Fruit fly (Drosophila melanogaster) whole organism, embryonic: ENCODE measurements around the gene Mst98Ca.

Experiments
- CG10431 ChIP-seq: fragments of 200-800 bp; sonication (Bioruptor generic); optimal IDR thresholded peaks from 3 replicates; lab custom pipeline; 2018; ENCODE audit warnings: missing biosample characterization, mild to moderate bottlenecking, missing genetic modification characterization
- CG10979 ChIP-seq: fragments of 200-800 bp; sonication (Bioruptor generic); optimal IDR thresholded peaks from 2 replicates; lab custom pipeline; 2018; ENCODE audit warnings: missing biosample characterization, mild to moderate bottlenecking, missing genetic modification characterization, moderate library complexity
- CG13287 ChIP-seq: fragments of 200-800 bp; sonication (Bioruptor generic); IDR thresholded peaks from 2 replicates; pipeline ENCODE4 v1.3.6; 2022; ENCODE audit warnings: missing biosample characterization, missing genetic modification characterization; ENCODE audit not compliant: partially characterized antibody
- CG13894 ChIP-seq: fragments of 200-800 bp; sonication (Bioruptor generic); optimal IDR thresholded peaks from 3 replicates; lab custom pipeline; 2018; ENCODE audit warnings: missing biosample characterization, mild to moderate bottlenecking, missing genetic modification characterization, moderate library complexity
- CG15011 ChIP-seq: fragments of 200-800 bp; sonication (Bioruptor generic); optimal IDR thresholded peaks from 3 replicates; lab custom pipeline; 2018; ENCODE audit warnings: missing biosample characterization, mild to moderate bottlenecking, missing genetic modification characterization
- CG1602 ChIP-seq: fragments of 200-800 bp; sonication (Bioruptor generic); optimal IDR thresholded peaks from 3 replicates; lab custom pipeline; 2016; ENCODE audit warnings: missing biosample characterization, missing genetic modification characterization
- CG1647 ChIP-seq: fragments of 200-800 bp; sonication (Bioruptor generic); optimal IDR thresholded peaks from 3 replicates; lab custom pipeline; 2016; ENCODE audit warnings: missing biosample characterization, missing genetic modification characterization
- CG16815 ChIP-seq: fragments of 200-800 bp; sonication (Bioruptor generic); optimal IDR thresholded peaks from 3 replicates; lab custom pipeline; 2017; ENCODE audit warnings: missing biosample characterization, mild to moderate bottlenecking, missing genetic modification characterization
- CG17328 ChIP-seq: fragments of 200-800 bp; sonication (Bioruptor generic); IDR thresholded peaks from 2 replicates; pipeline ENCODE4 v1.3.6; 2022; ENCODE audit warnings: missing biosample characterization, missing genetic modification characterization
- CG18476 ChIP-seq: fragments of 200-800 bp; sonication (Bioruptor generic); optimal IDR thresholded peaks from 2 replicates; lab custom pipeline; 2016; ENCODE audit warnings: missing biosample characterization, mild to moderate bottlenecking, missing genetic modification characterization
- CG18764 ChIP-seq: fragments of 200-800 bp; sonication (Bioruptor generic); optimal IDR thresholded peaks from 3 replicates; lab custom pipeline; 2016; ENCODE audit warnings: missing biosample characterization, missing genetic modification characterization
- CG32772 ChIP-seq: fragments of 200-800 bp; sonication (Bioruptor generic); IDR thresholded peaks from 2 replicates; pipeline ENCODE4 v1.3.6; 2022; ENCODE audit warnings: missing biosample characterization, missing genetic modification characterization
- CG4282 ChIP-seq: fragments of 200-800 bp; sonication (Bioruptor generic); optimal IDR thresholded peaks from 2 replicates; lab custom pipeline; 2016; ENCODE audit warnings: missing biosample characterization, missing genetic modification characterization
- CG5180 ChIP-seq: fragments of 200-800 bp; sonication (Bioruptor generic); optimal IDR thresholded peaks from 3 replicates; lab custom pipeline; 2017; ENCODE audit warnings: missing biosample characterization, missing genetic modification characterization, mild to moderate bottlenecking, moderate library complexity, missing genetic modification reagents
- CG6765 ChIP-seq: fragments of 200-800 bp; sonication (Bioruptor generic); optimal IDR thresholded peaks from 3 replicates; lab custom pipeline; 2017; ENCODE audit warnings: missing biosample characterization, mild to moderate bottlenecking, missing genetic modification characterization
- Chrac-16 ChIP-seq: fragments of 200-800 bp; sonication (Bioruptor generic); optimal IDR thresholded peaks from 3 replicates; lab custom pipeline; 2016; ENCODE audit warnings: missing biosample characterization, missing genetic modification characterization
- CkIIα-i1 ChIP-seq: fragments of 200-800 bp; sonication (Bioruptor generic); IDR thresholded peaks from 2 replicates; pipeline ENCODE4 v1.3.6; 2022; ENCODE audit warnings: missing biosample characterization, missing genetic modification characterization
- D ChIP-seq, 2 experiments: fragments of 200-800 bp in 1 of 2; fragments of >200 bp in 1 of 2; sonication (Bioruptor generic) in 1 of 2; optimal IDR thresholded peaks; 2 replicates in 1 of 2; 3 replicates in 1 of 2; lab custom pipeline; 2017; ENCODE audit warnings: mild to moderate bottlenecking in 1 of 2, missing biosample characterization in 1 of 2, missing genetic modification characterization in 1 of 2, missing genetic modification reagents in 1 of 2
- Dfd ChIP-seq, 2 experiments: fragments of >200 bp; optimal IDR thresholded peaks; 2 replicates each; lab custom pipeline; 2017; ENCODE audit warnings: missing biosample characterization in 2 of 2, missing genetic modification characterization in 2 of 2
- GATAe ChIP-seq: fragments of 200-800 bp; sonication (Bioruptor generic); conservative IDR thresholded peaks from 2 replicates; pipeline ENCODE4 v1.3.6; 2022; ENCODE audit warnings: missing biosample characterization, missing genetic modification characterization
- HHEX ChIP-seq: fragments of 200-800 bp; sonication (Bioruptor generic); optimal IDR thresholded peaks from 3 replicates; lab custom pipeline; 2017; ENCODE audit warnings: missing biosample characterization, mild to moderate bottlenecking, missing genetic modification characterization, missing genetic modification reagents
- Hmr ChIP-seq: fragments of 200-800 bp; sonication (Bioruptor generic); optimal IDR thresholded peaks from 3 replicates; lab custom pipeline; 2017; ENCODE audit warnings: mild to moderate bottlenecking, missing biosample characterization, missing genetic modification reagents, missing genetic modification characterization
- Hmx ChIP-seq: fragments of 200-800 bp; sonication (Bioruptor generic); optimal IDR thresholded peaks from 2 replicates; lab custom pipeline; 2016; ENCODE audit warnings: missing biosample characterization, missing genetic modification characterization
- MBD-R2 ChIP-seq: fragments of 200-800 bp; sonication (Bioruptor generic); IDR thresholded peaks from 2 replicates; pipeline ENCODE4 v1.3.6; 2022; ENCODE audit warnings: missing biosample characterization, missing genetic modification characterization
- Med ChIP-seq: fragments of 200-800 bp; sonication (Bioruptor generic); peaks from one replicate; lab custom pipeline; 2016; ENCODE audit warnings: missing biosample characterization, missing genetic modification characterization, mild to moderate bottlenecking, inconsistent platforms, moderate library complexity
- Nf-YC ChIP-seq: fragments of 200-800 bp; optimal IDR thresholded peaks from 3 replicates; lab custom pipeline; 2019; ENCODE audit warnings: missing biosample characterization, mild to moderate bottlenecking, missing genetic modification characterization, moderate library complexity
- Sry-δ ChIP-seq: fragments of 200-800 bp; sonication (Bioruptor generic); optimal IDR thresholded peaks from 2 replicates; lab custom pipeline; 2016; ENCODE audit warnings: missing biosample characterization, missing genetic modification characterization
- Stat92E ChIP-seq, 3 experiments: fragments of >200 bp in 2 of 3; fragments of 200-800 bp in 1 of 3; sonication (Bioruptor generic) in 1 of 3; optimal IDR thresholded peaks; 2 replicates each; lab custom pipeline; 2017 to 2019; ENCODE audit warnings: missing biosample characterization in 3 of 3, missing genetic modification characterization in 3 of 3, mild to moderate bottlenecking in 1 of 3, moderate library complexity in 1 of 3
- Trl ChIP-seq, 3 experiments: fragments of >200 bp in 2 of 3; fragments of 200-800 bp in 1 of 3; sonication (Bioruptor generic) in 1 of 3; optimal IDR thresholded peaks; 2 replicates in 1 of 3; 3 replicates in 2 of 3; lab custom pipeline; 2016 to 2017; ENCODE audit warnings: missing biosample characterization in 1 of 3, missing genetic modification characterization in 1 of 3
- ara ChIP-seq: fragments of 200-800 bp; sonication (Bioruptor generic); IDR thresholded peaks from 2 replicates; pipeline ENCODE4 v1.3.6; 2022; ENCODE audit warnings: missing biosample characterization, missing genetic modification characterization
- bbx ChIP-seq: fragments of 200-800 bp; sonication (Bioruptor generic); IDR thresholded peaks from 2 replicates; pipeline ENCODE4 v1.3.6; 2022; ENCODE audit warnings: missing biosample characterization, missing genetic modification characterization; ENCODE audit not compliant: partially characterized antibody
- crc ChIP-seq: fragments of 200-800 bp; sonication (Bioruptor generic); optimal IDR thresholded peaks from 2 replicates; lab custom pipeline; 2016; ENCODE audit warnings: missing biosample characterization, missing genetic modification characterization
- crp ChIP-seq, 2 experiments: fragments of 200-800 bp; sonication (Bioruptor generic); optimal IDR thresholded peaks; 2 replicates in 1 of 2; 3 replicates in 1 of 2; lab custom pipeline; 2017; ENCODE audit warnings: missing biosample characterization in 2 of 2, missing genetic modification characterization in 2 of 2, mild to moderate bottlenecking in 1 of 2, moderate library complexity in 1 of 2
- cwo ChIP-seq: fragments of 200-800 bp; sonication (Bioruptor generic); optimal IDR thresholded peaks from 3 replicates; lab custom pipeline; 2017; ENCODE audit warnings: missing biosample characterization, missing genetic modification characterization, mild to moderate bottlenecking, moderate library complexity, missing genetic modification reagents
- gcm2 ChIP-seq: fragments of 200-800 bp; sonication (Bioruptor generic); optimal IDR thresholded peaks from 2 replicates; lab custom pipeline; 2016; ENCODE audit warnings: missing biosample characterization, missing genetic modification characterization
- jigr1 ChIP-seq: fragments of 200-800 bp; sonication (Bioruptor generic); IDR thresholded peaks from 3 replicates; pipeline ENCODE4 v1.3.6; 2022; ENCODE audit warnings: missing biosample characterization, missing genetic modification characterization
- klu ChIP-seq: fragments of 200-800 bp; sonication (Bioruptor generic); IDR thresholded peaks from 2 replicates; pipeline ENCODE4 v1.3.6; 2022; ENCODE audit warnings: missing biosample characterization, missing genetic modification characterization
- nerfin-2 ChIP-seq: fragments of 200-800 bp; sonication (Bioruptor generic); IDR thresholded peaks from 2 replicates; pipeline ENCODE4 v1.3.6; 2022; ENCODE audit warnings: missing biosample characterization, missing genetic modification characterization; ENCODE audit not compliant: partially characterized antibody
- pb ChIP-seq: fragments of 200-800 bp; sonication (Bioruptor generic); optimal IDR thresholded peaks from 3 replicates; lab custom pipeline; 2016; ENCODE audit warnings: missing biosample characterization, missing genetic modification characterization
- pzg ChIP-seq: fragments of 200-800 bp; sonication (Bioruptor generic); optimal IDR thresholded peaks from 3 replicates; lab custom pipeline; 2018; ENCODE audit warnings: missing biosample characterization, mild to moderate bottlenecking, missing genetic modification characterization, moderate library complexity
- sob ChIP-seq: fragments of 200-800 bp; sonication (Bioruptor generic); IDR thresholded peaks from 2 replicates; pipeline ENCODE4 v1.3.6; 2022; ENCODE audit warnings: missing biosample characterization, missing genetic modification characterization
- stc ChIP-seq: fragments of 200-800 bp; sonication (Bioruptor generic); IDR thresholded peaks from 2 replicates; pipeline ENCODE4 v1.3.6; 2022; ENCODE audit warnings: missing biosample characterization, missing genetic modification characterization
- tna ChIP-seq: fragments of 200-800 bp; sonication (Bioruptor generic); IDR thresholded peaks from 2 replicates; pipeline ENCODE4 v1.3.6; 2022; ENCODE audit warnings: missing biosample characterization, missing genetic modification characterization; ENCODE audit not compliant: partially characterized antibody
- tx ChIP-seq: fragments of 200-800 bp; sonication (Bioruptor generic); optimal IDR thresholded peaks from 2 replicates; lab custom pipeline; 2016; ENCODE audit warnings: missing biosample characterization, missing genetic modification characterization
- unc-4 ChIP-seq: fragments of 200-800 bp; sonication (Bioruptor generic); IDR thresholded peaks from 2 replicates; pipeline ENCODE4 v1.3.6; 2022; ENCODE audit warnings: missing biosample characterization, missing genetic modification characterization; ENCODE audit not compliant: partially characterized antibody
- yki ChIP-seq: fragments of >200 bp; optimal IDR thresholded peaks from 3 replicates; lab custom pipeline; 2018

The Mst98Ca gene

dm6 chr3R:28339654-28340605, 48.8 kb downstream of the Mst98Ca start, which contains the start of the genes Gfat2 and Moca-cyp (continued):
- TF ChIP-seq CG6765 (GFP tag; lab: Kevin White, UChicago) (no peak), CkIIα-i1 (GFP tag; lab: Robert Waterston, UW) (no peak), Hmx (GFP tag; lab: Kevin White, UChicago) (no peak), CG1647 (GFP tag; lab: Kevin White, UChicago) (no peak), klu (GFP tag; lab: Robert Waterston, UW) (no peak), CG18476 (GFP tag; lab: Kevin White, UChicago) (peak; percentile 49), Stat92E (GFP tag; optimal IDR thresholded peaks at IDR 0.05; lab: Kevin White, UChicago) (peak in 1 of 3 experiments; percentile 81), stc (GFP tag; lab: Robert Waterston, UW) (peak; percentile 45), CG17328 (GFP tag; lab: Robert Waterston, UW) (peak; percentile 49), CG32772 (GFP tag; lab: Robert Waterston, UW) (peak; percentile 64), CG1602 (GFP tag; lab: Kevin White, UChicago) (peak; percentile 48), HHEX (GFP tag; lab: Kevin White, UChicago) (peak; percentile 54), CG15011 (GFP tag; lab: Kevin White, UChicago) (peak; percentile 35), crc (no peak), unc-4 (GFP tag; lab: Robert Waterston, UW) (peak; percentile 61), crp (GFP tag; optimal IDR thresholded peaks at IDR 0.05; lab: Kevin White, UChicago) (peak in 1 of 2 experiments; percentile 27), MBD-R2 (GFP tag; lab: Robert Waterston, UW) (peak; percentile 72), GATAe (GFP tag; lab: Robert Waterston, UW) (no peak), CG4282 (GFP tag; lab: Kevin White, UChicago) (no peak), Chrac-16 (GFP tag; lab: Kevin White, UChicago) (peak; percentile 57), Med (GFP tag; lab: Kevin White, UChicago) (peak; percentile 88), sob (GFP tag; lab: Robert Waterston, UW) (peak; percentile 74), CG16815 (GFP tag; lab: Kevin White, UChicago) (peak; percentile 40), jigr1 (no peak; the same call in 2 of the 3 replicates), nerfin-2 (GFP tag; lab: Robert Waterston, UW) (no peak), Nf-YC (peak; percentile 67), CG10431 (GFP tag; lab: Kevin White, UChicago) (peak; percentile 99), Sry-δ (GFP tag; lab: Kevin White, UChicago) (peak; percentile 71), CG5180 (peak; percentile 9), D (optimal IDR thresholded peaks at IDR 0.05; lab: Kevin White, UChicago) (no peak), D (GFP tag; optimal IDR thresholded peaks at IDR 0.05; lab: Kevin White, UChicago) (peak; percentile 52), Dfd (GFP tag; optimal IDR thresholded peaks at IDR 0.05; lab: Kevin White, UChicago) (no peak), Hmr (GFP tag; lab: Kevin White, UChicago) (peak; percentile 58), CG18764 (GFP tag; lab: Kevin White, UChicago) (peak; percentile 30), Trl (optimal IDR thresholded peaks at IDR 0.05; lab: Kevin White, UChicago) (peak; percentile 57 to 80), Trl (GFP tag; optimal IDR thresholded peaks at IDR 0.05; lab: Kevin White, UChicago) (peak; percentile 5), tna (no peak), pb (GFP tag; lab: Kevin White, UChicago) (no peak), yki (lab: Kevin White, UChicago) (no peak), bbx (peak; percentile 69), gcm2 (GFP tag; lab: Kevin White, UChicago) (no peak), ara (GFP tag; lab: Robert Waterston, UW) (0 out of 2 replicates have a peak, but pooled peaks have one; percentile 43), CG13894 (peak; percentile 45), tx (no peak), CG13287 (GFP tag; lab: Robert Waterston, UW) (peak; percentile 65), cwo (GFP tag; lab: Kevin White, UChicago) (peak; percentile 52), pzg (peak; percentile 41), CG10979 (tag; lab: Kevin White, UChicago) (peak; percentile 23)
